Worm (Caenorhabditis elegans): ENCODE results near the gene T04C9.2.

DNA sequence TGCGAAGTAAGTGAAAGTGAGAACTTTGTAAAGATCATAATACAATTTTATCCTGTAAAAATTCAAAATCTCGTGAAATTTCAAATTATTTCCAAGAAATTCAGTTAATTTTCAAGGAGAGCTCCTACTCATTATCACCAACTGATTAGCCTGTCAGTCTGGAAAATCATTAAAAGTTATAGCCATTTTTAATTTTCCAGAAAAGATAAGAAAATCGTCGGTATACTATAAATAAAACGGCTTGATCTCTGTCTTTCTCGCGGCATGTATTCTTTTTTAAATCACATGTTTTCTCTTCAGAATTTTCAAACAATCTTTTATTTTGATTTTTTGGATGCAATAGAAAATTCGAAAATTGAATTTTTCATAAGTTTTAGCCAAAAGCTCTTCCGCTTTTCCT is 42.7 kb upstream of the T04C9.2 start:
- TF ChIP-seq cog-1 (tag; optimal IDR thresholded peaks at IDR 0.05): no peak
- TF ChIP-seq ztf-23 (GFP tag; IDR thresholded peaks at IDR 0.05): no peak
- no peak for TF ChIP-seq T22C8.4 (GFP tag; IDR thresholded peaks at IDR 0.05)
- TF ChIP-seq tab-1 (GFP tag; IDR thresholded peaks at IDR 0.05): no peak
- TF ChIP-seq ztf-29 (GFP tag; IDR thresholded peaks at IDR 0.05): no peak
